Fruit fly (Drosophila melanogaster): ENCODE data around the gene ome.

The ome gene

DNA sequence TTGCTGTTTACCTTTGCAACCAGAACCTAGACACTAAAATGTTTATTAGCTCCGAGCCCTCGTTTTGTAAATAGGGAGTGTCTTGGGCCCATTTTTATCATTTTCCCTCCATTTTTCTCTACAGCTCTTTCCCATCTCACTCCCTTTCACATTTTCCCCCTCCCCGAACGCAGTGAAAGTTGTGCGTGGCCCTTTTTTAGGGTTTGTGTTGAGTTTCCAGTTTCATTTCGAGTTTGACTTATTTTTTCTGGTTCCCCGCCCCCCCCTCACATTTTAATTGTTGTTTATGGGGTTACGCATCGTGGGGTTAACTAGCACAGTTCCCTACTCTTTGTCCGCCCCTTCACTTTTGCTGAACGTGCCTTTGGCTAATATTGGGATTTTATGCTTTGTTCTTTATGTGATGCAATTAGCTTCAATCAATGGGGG is 47.1 kb upstream of the ome start:
- TF ChIP-seq tai (GFP tag; optimal IDR thresholded peaks at IDR 0.05) (no peak), CrebA (GFP tag; optimal IDR thresholded peaks at IDR 0.05; ENCODE audit: borderline replicate concordance) (no peak), Hnf4 (GFP tag; optimal IDR thresholded peaks at IDR 0.05) (no peak), pan (optimal IDR thresholded peaks at IDR 0.05) (no peak), fru (GFP tag; optimal IDR thresholded peaks at IDR 0.05) (no peak), Abd-B (GFP tag; optimal IDR thresholded peaks at IDR 0.05) (no peak), sv (GFP tag; optimal IDR thresholded peaks at IDR 0.05) (no peak), Vsx2 (GFP tag; optimal IDR thresholded peaks at IDR 0.05; ENCODE audit: partially characterized antibody) (no peak), brk (GFP tag; optimal IDR thresholded peaks at IDR 0.05) (no peak), sage (GFP tag; optimal IDR thresholded peaks at IDR 0.05) (no peak), GATAd (GFP tag; optimal IDR thresholded peaks at IDR 0.05) (no peak), HLH106 (tag; optimal IDR thresholded peaks at IDR 0.05) (no peak), Myc (optimal IDR thresholded peaks at IDR 0.05) (no peak), OdsH (GFP tag; optimal IDR thresholded peaks at IDR 0.05) (no peak), dsf (GFP tag; optimal IDR thresholded peaks at IDR 0.05; ENCODE audit: borderline replicate concordance) (no peak), usp (GFP tag; optimal IDR thresholded peaks at IDR 0.05) (no peak)

DNA sequence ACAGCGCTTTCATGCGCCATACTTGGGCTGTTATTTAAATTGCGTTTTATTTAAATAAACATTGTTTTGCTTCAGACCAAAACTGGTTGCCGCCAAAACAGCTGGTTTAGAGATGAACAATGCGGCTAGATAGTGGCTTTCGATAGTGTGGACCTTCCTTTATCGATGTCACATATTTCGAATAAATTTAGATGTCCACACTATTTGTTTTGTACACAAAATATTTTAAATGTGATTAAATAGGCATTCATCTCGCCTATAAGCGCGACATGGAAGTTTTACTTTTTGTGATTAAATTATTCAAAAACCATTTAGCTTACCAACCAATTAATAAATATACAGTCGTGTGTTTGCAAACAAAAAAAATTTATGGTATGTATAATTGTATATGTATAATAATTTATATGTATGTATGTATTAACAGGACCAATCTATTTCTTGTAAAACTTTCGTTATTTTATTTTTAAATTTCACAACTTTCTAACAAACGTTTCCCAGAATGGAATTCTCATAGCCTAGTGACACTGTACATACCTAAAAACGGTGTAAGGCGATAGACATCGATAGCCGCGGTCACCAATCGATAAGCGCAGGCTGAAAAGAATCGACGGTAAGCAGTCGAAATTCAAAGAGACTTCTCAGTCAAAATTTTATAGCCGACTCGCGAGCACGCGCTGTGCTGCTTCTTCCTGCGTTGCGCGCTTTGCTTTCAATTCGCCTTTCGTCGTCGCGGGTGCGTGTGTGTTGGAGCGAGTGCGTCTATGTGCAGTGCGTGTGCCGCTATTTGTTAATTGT is 40.5 kb upstream of the ome start, which contains the start of the genes RecQ5 and dlp:
TSS of gene RecQ5 (minus strand) at position 114 of the 795 bp plus-strand sequence.
TSS of gene dlp (plus strand) at position 638 of the 795 bp plus-strand sequence.
- TF ChIP-seq Myc (optimal IDR thresholded peaks at IDR 0.05) = no peak
- peak; percentile 61 for TF ChIP-seq h (GFP tag; optimal IDR thresholded peaks at IDR 0.05)
- TF ChIP-seq Abd-B (GFP tag; optimal IDR thresholded peaks at IDR 0.05) = no peak
- peak; percentile 20 for TF ChIP-seq jim (GFP tag; optimal IDR thresholded peaks at IDR 0.05)
- peak; percentile 79 for TF ChIP-seq tai (GFP tag; optimal IDR thresholded peaks at IDR 0.05)
- TF ChIP-seq pan (optimal IDR thresholded peaks at IDR 0.05) = no peak
- no peak for TF ChIP-seq sage (GFP tag; optimal IDR thresholded peaks at IDR 0.05)
- no peak for TF ChIP-seq CrebA (GFP tag; optimal IDR thresholded peaks at IDR 0.05; ENCODE audit: borderline replicate concordance)
- peak; percentile 72 for TF ChIP-seq Sp1 (GFP tag; optimal IDR thresholded peaks at IDR 0.05)
- no peak for TF ChIP-seq Dfd (GFP tag; optimal IDR thresholded peaks at IDR 0.05)
- TF ChIP-seq HLH106 (tag; optimal IDR thresholded peaks at IDR 0.05) = peak; percentile 56
- TF ChIP-seq CG32264 (GFP tag; optimal IDR thresholded peaks at IDR 0.05) = no peak
- TF ChIP-seq Hr78 (GFP tag; optimal IDR thresholded peaks at IDR 0.05) = no peak
- no peak for TF ChIP-seq dmrt93B (GFP tag; optimal IDR thresholded peaks at IDR 0.05)
- TF ChIP-seq lola (GFP tag; optimal IDR thresholded peaks at IDR 0.05) = no peak
- TF ChIP-seq Hr83 (GFP tag; optimal IDR thresholded peaks at IDR 0.05; ENCODE audit: poor library complexity, severe bottlenecking) = peak; percentile 95
- TF ChIP-seq brk (GFP tag; optimal IDR thresholded peaks at IDR 0.05) = peak; percentile 77
- TF ChIP-seq CG9705 (GFP tag; optimal IDR thresholded peaks at IDR 0.05) = peak; percentile 48
- peak in 1 of 2 experiments; percentile 8 for TF ChIP-seq dl (GFP tag; optimal IDR thresholded peaks at IDR 0.05; ENCODE audit: insufficient read depth in 1 of 2, partially characterized antibody in 2 of 2)
- peak; percentile 80 for TF ChIP-seq Hnf4 (GFP tag; optimal IDR thresholded peaks at IDR 0.05)
- peak; percentile 76 for TF ChIP-seq psq (GFP tag; optimal IDR thresholded peaks at IDR 0.05)
- TF ChIP-seq Vsx2 (GFP tag; optimal IDR thresholded peaks at IDR 0.05; ENCODE audit: partially characterized antibody) = no peak
- no peak for TF ChIP-seq usp (GFP tag; optimal IDR thresholded peaks at IDR 0.05)
- TF ChIP-seq Mio (GFP tag; optimal IDR thresholded peaks at IDR 0.05) = no peak
- peak; percentile 12 for TF ChIP-seq Rel (GFP tag; optimal IDR thresholded peaks at IDR 0.05)
- peak; percentile 27 for TF ChIP-seq Rel (tag; optimal IDR thresholded peaks at IDR 0.05)
- TF ChIP-seq dsf (GFP tag; optimal IDR thresholded peaks at IDR 0.05; ENCODE audit: borderline replicate concordance) = peak; percentile 39
- no peak for TF ChIP-seq N (GFP tag; optimal IDR thresholded peaks at IDR 0.05)
- peak; percentile 80 for TF ChIP-seq rgr (GFP tag; optimal IDR thresholded peaks at IDR 0.05)
- peak; percentile 60 for TF ChIP-seq br (GFP tag; optimal IDR thresholded peaks at IDR 0.05)
- TF ChIP-seq sv (GFP tag; optimal IDR thresholded peaks at IDR 0.05) = peak; percentile 48
- TF ChIP-seq fru (GFP tag; optimal IDR thresholded peaks at IDR 0.05) = peak; percentile 67
- TF ChIP-seq woc (GFP tag; optimal IDR thresholded peaks at IDR 0.05) = peak; percentile 87
- peak; percentile 62 for TF ChIP-seq OdsH (GFP tag; optimal IDR thresholded peaks at IDR 0.05)
- TF ChIP-seq ey (GFP tag; optimal IDR thresholded peaks at IDR 0.05) = peak; percentile 59
- TF ChIP-seq Jra (GFP tag; optimal IDR thresholded peaks at IDR 0.05) = peak; percentile 75
- peak in 1 of 2 experiments; percentile 85 for TF ChIP-seq foxo (GFP tag; optimal IDR thresholded peaks at IDR 0.05)
- TF ChIP-seq GATAd (GFP tag; optimal IDR thresholded peaks at IDR 0.05) = peak; percentile 61
- peak; percentile 67 for TF ChIP-seq Dif (GFP tag; optimal IDR thresholded peaks at IDR 0.05; ENCODE audit: partially characterized antibody)

Data from whole organism, wandering third instar larva.